Fruit fly (Drosophila melanogaster): ENCODE measurements around the gene NPFR.

dm6 chr3R:6211041-6211377 is 23.9 kb downstream of the NPFR start:
- TF ChIP-seq gro (GFP tag; optimal IDR thresholded peaks at IDR 0.05), result no peak
- no peak for TF ChIP-seq CG3995 (GFP tag; optimal IDR thresholded peaks at IDR 0.05)

Data from whole organism, embryonic.